Worm (Caenorhabditis elegans): ENCODE measurements around the gene spat-2.

Gene spat-2

DNA sequence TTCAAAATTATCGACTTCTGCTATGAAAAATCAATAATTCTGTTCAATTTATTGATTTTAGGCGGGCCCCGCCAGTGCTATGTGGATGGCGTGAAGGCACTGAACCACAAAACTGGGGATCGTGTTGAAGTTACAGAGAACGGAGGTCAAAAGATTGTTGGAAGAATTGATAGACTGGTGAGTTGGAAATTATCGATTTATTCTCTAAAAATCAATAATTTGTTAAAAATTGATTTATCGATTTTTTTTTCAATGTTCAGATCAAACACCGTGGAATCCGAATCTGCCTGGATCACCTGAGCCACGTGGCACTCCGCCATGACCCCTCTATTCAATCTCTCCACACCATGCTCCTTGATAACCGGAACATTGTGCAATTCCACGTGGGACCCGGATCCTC lies 33.5 kb downstream of the spat-2 start:
- TF ChIP-seq unc-120 (tag; optimal IDR thresholded peaks at IDR 0.05; ENCODE audit: poor library complexity, severe bottlenecking) = no peak
- TF ChIP-seq sem-2 (GFP tag; optimal IDR thresholded peaks at IDR 0.05) = no peak
- no peak for TF ChIP-seq lsy-2 (tag; optimal IDR thresholded peaks at IDR 0.05)
- TF ChIP-seq unc-62 (GFP tag; optimal IDR thresholded peaks at IDR 0.05) = no peak
- no peak for TF ChIP-seq lin-13 (tag; optimal IDR thresholded peaks at IDR 0.05)

DNA sequence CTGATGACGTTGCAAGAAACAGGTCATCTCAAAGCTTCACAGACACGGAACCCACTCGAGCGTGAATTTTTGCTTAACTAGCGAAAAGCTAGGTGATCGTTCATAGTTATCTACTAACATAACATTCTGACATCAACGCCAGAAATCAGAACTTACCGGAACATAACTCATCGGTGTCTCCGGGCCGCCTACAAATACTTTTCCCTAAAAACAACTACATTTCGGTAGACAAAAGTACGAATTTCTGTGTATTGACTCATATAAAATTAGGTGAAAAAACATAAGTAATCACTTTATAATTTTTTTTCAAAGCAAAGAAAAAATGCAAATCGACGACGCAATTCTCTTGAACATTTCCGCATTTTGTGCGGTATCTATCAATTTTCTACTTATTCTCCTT lies 37.5 kb downstream of the spat-2 start, which contains the start of gene str-261:
TSS of gene str-261 (plus strand) at position 301 of the 400 bp plus-strand sequence.
- no peak for TF ChIP-seq sptf-1 (tag; optimal IDR thresholded peaks at IDR 0.05)
- TF ChIP-seq tbx-8 (GFP tag; optimal IDR thresholded peaks at IDR 0.05) = no peak
- TF ChIP-seq mab-5 (tag; optimal IDR thresholded peaks at IDR 0.05) = no peak
- no peak for TF ChIP-seq elt-1 (tag; optimal IDR thresholded peaks at IDR 0.05; ENCODE audit: borderline replicate concordance, insufficient read depth)
- no peak for TF ChIP-seq sem-2 (GFP tag; optimal IDR thresholded peaks at IDR 0.05)

DNA sequence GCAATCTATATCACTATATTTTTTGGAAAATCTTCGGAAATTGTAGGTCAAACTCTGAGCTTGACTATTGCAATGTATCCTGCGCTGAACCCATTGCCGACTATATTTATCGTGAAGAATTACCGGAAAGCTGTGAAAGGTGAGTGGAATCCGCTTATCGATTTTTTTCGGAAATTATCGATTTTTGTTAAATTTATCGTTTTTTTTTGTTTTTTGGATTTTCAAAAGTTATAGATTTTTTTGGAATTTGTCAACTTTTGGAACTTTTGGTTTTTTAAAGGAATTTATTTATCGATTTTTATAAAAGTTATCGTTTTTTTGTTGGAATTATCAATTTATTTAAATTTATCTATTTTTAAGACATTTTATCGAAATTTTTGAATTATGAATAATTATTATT lies 40.0 kb downstream of the spat-2 start:
- TF ChIP-seq tbx-8 (GFP tag; optimal IDR thresholded peaks at IDR 0.05) (no peak), ceh-43 (GFP tag; optimal IDR thresholded peaks at IDR 0.05) (no peak), flh-1 (GFP tag; optimal IDR thresholded peaks at IDR 0.05) (no peak), lin-13 (tag; optimal IDR thresholded peaks at IDR 0.05) (no peak), lsy-2 (tag; optimal IDR thresholded peaks at IDR 0.05) (no peak), sptf-1 (tag; optimal IDR thresholded peaks at IDR 0.05) (no peak), ceh-39 (tag; optimal IDR thresholded peaks at IDR 0.05) (no peak), snpc-4 (tag; optimal IDR thresholded peaks at IDR 0.05) (no peak), elt-3 (tag; optimal IDR thresholded peaks at IDR 0.05) (no peak), ham-2 (GFP tag; optimal IDR thresholded peaks at IDR 0.05) (no peak), nhr-2 (tag; optimal IDR thresholded peaks at IDR 0.05) (no peak), drap-1 (GFP tag; optimal IDR thresholded peaks at IDR 0.05) (no peak), blmp-1 (tag; optimal IDR thresholded peaks at IDR 0.05) (no peak)

DNA sequence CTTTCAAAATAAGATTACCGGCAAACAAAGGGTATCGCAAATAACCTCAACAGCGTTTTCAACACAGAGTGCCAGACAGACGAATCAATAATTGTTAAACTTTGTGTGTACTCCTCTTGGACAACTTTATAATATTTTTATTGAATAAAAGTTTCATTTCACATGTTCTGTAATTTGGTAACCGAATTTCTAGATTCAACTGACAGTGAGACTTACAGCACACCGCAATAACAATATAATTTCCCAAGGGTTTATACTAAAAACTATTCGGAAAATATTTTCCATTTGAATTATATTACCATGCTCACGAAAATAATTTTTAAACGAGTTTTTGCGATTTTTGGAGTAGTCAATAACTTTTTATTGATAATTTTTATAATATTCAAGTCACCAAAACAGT lies 40.7 kb downstream of the spat-2 start, which contains the start of gene str-246:
TSS of gene str-246 (plus strand) at position 301 of the 400 bp plus-strand sequence.
- no peak for TF ChIP-seq snpc-4 (tag; optimal IDR thresholded peaks at IDR 0.05)
- TF ChIP-seq sem-2 (GFP tag; optimal IDR thresholded peaks at IDR 0.05) = no peak
- TF ChIP-seq ces-1 (GFP tag; optimal IDR thresholded peaks at IDR 0.05) = no peak
- TF ChIP-seq nhr-237 (tag; optimal IDR thresholded peaks at IDR 0.05) = no peak
- TF ChIP-seq nhr-28 (tag; optimal IDR thresholded peaks at IDR 0.05) = no peak
- no peak for TF ChIP-seq nhr-12 (tag; optimal IDR thresholded peaks at IDR 0.05)
- TF ChIP-seq mls-2 (tag; optimal IDR thresholded peaks at IDR 0.05) = no peak
- TF ChIP-seq unc-39 (tag; optimal IDR thresholded peaks at IDR 0.05) = no peak
- no peak for TF ChIP-seq unc-62 (GFP tag; optimal IDR thresholded peaks at IDR 0.05)
- TF ChIP-seq blmp-1 (tag; optimal IDR thresholded peaks at IDR 0.05) = no peak
- no peak for TF ChIP-seq nhr-76 (tag; optimal IDR thresholded peaks at IDR 0.05)
- no peak for TF ChIP-seq unc-120 (tag; optimal IDR thresholded peaks at IDR 0.05; ENCODE audit: poor library complexity, severe bottlenecking)
- no peak for TF ChIP-seq tbx-8 (GFP tag; optimal IDR thresholded peaks at IDR 0.05)
- no peak for TF ChIP-seq pha-4 (tag; optimal IDR thresholded peaks at IDR 0.05)
- TF ChIP-seq ztf-11 (tag; optimal IDR thresholded peaks at IDR 0.05) = no peak
- no peak for TF ChIP-seq nhr-2 (tag; optimal IDR thresholded peaks at IDR 0.05)
- TF ChIP-seq ceh-39 (tag; optimal IDR thresholded peaks at IDR 0.05) = no peak
- no peak for TF ChIP-seq bed-3 (GFP tag; optimal IDR thresholded peaks at IDR 0.05)
- TF ChIP-seq M03D4.4 (tag; optimal IDR thresholded peaks at IDR 0.05) = no peak

DNA sequence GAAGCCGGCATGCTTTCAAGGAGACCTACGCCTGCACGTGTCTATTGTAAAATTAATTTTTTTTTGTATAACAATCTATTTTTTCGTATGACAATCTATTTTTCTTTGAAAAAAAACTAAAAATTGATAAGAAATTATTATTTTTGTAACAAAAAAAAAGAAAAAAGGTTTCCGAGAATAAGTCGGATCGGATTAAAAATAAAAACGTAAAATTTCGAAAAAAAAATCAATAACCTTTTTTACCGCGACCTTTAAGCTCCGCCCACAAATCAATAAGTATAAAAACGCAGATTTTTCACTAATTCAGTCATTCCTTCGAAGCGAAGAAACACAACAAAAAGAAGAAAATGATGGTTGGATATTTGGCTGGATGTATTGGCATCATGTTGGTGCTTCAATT lies 42.7 kb downstream of the spat-2 start, which contains the start of gene W09D6.4:
TSS of gene W09D6.4 (plus strand) at position 301 of the 400 bp plus-strand sequence.
- TF ChIP-seq mep-1 (tag; optimal IDR thresholded peaks at IDR 0.05) (no peak), cnd-1 (tag; optimal IDR thresholded peaks at IDR 0.05) (no peak), tbx-8 (GFP tag; optimal IDR thresholded peaks at IDR 0.05) (no peak), ham-2 (GFP tag; optimal IDR thresholded peaks at IDR 0.05) (no peak)

DNA sequence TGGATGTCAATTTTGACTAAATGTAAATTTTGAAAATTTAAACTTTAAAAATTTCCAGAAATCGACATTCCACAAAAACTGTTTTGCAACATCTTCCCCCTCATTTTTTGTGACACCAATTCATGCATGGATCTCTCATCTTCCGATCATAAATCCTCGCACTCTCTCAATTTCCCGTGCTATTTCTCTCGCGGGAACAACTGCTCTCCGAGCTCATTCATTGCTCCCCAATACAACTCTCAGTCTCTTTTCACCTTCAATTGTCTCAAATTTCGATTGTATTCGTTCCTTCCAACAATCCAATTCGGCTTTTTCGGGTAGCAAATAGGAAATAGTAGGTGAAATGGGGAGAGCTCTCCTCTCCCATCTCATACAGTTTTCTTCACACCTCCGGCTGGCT lies 45.9 kb downstream of the spat-2 start:
- TF ChIP-seq ceh-39 (tag; optimal IDR thresholded peaks at IDR 0.05) (no peak), pha-4 (tag; optimal IDR thresholded peaks at IDR 0.05) (peak; percentile 10), hlh-1 (tag; optimal IDR thresholded peaks at IDR 0.05) (peak; percentile 60)

Data from whole organism, mixed stage, embryonic.